Fruit fly (Drosophila melanogaster): ENCODE data around the gene MFS3.
A peak's percentile ranks its signal among the peaks of the same experiment; 100 is the strongest.

MFS3 gene

dm6 chr2L:1144371-1145360, 1.7 kb downstream of the MFS3 start (continued):
- TF ChIP-seq CG12391 (tag; optimal IDR thresholded peaks at IDR 0.05) (peak; percentile 70), ato (GFP tag; IDR thresholded peaks at IDR 0.05; ENCODE audit: partially characterized antibody) (no peak), disco-r (GFP tag; optimal IDR thresholded peaks at IDR 0.05) (no peak), seq (GFP tag; IDR thresholded peaks at IDR 0.05) (0 out of 2 replicates have a peak, but pooled peaks have one; percentile 13), CG8089 (GFP tag; optimal IDR thresholded peaks at IDR 0.05) (no peak), esg (GFP tag; conservative IDR thresholded peaks at IDR 0.05) (peak; percentile 35; the same call in 1 of the 2 replicates), pb (GFP tag; optimal IDR thresholded peaks at IDR 0.05) (no peak), Asciz (GFP tag; optimal IDR thresholded peaks at IDR 0.05) (no peak), BtbVII (GFP tag; optimal IDR thresholded peaks at IDR 0.05) (peak; percentile 42), bbx (GFP tag; IDR thresholded peaks at IDR 0.05; ENCODE audit: partially characterized antibody) (no peak), Oaz (GFP tag; IDR thresholded peaks at IDR 0.05) (no peak), Dip2 (GFP tag; IDR thresholded peaks at IDR 0.05) (no peak), Hr3 (GFP tag; optimal IDR thresholded peaks at IDR 0.05) (peak; percentile 39), fd64A (GFP tag; optimal IDR thresholded peaks at IDR 0.05) (peak; percentile 12), CG31441 (GFP tag; IDR thresholded peaks at IDR 0.05) (peak; percentile 47), sr (GFP tag; IDR thresholded peaks at IDR 0.05) (no peak), CG1024 (GFP tag; IDR thresholded peaks at IDR 0.05) (0 out of 2 replicates have a peak, but pooled peaks have one; percentile 5), hkb (optimal IDR thresholded peaks at IDR 0.05) (no peak), hkb (GFP tag; IDR thresholded peaks at IDR 0.05) (peak; percentile 56), HmgZ (tag; optimal IDR thresholded peaks at IDR 0.05) (peak; percentile 24), prd (optimal IDR thresholded peaks at IDR 0.05) (no peak), prd (GFP tag; IDR thresholded peaks at IDR 0.05) (peak; percentile 54; the same call in 2 of the 3 replicates), Camta (GFP tag; optimal IDR thresholded peaks at IDR 0.05) (peak; percentile 18), CG1792 (GFP tag; optimal IDR thresholded peaks at IDR 0.05) (no peak), ERR (GFP tag; optimal IDR thresholded peaks at IDR 0.05) (no peak), CG6175 (GFP tag; IDR thresholded peaks at IDR 0.05) (no peak), CG30431 (GFP tag; optimal IDR thresholded peaks at IDR 0.05) (no peak), tgo (GFP tag; IDR thresholded peaks at IDR 0.05) (peak; percentile 49; the same call in 2 of the 3 replicates), CG14014 (GFP tag; IDR thresholded peaks at IDR 0.05) (0 out of 2 replicates have a peak, but pooled peaks have one; percentile 40), CG17829 (tag; optimal IDR thresholded peaks at IDR 0.05) (peak; percentile 57), zen2 (GFP tag; IDR thresholded peaks at IDR 0.05; ENCODE audit: partially characterized antibody) (no peak), Pdp1 (GFP tag; optimal IDR thresholded peaks at IDR 0.05) (peak in 1 of 2 experiments; percentile 82), Xrp1 (GFP tag; IDR thresholded peaks at IDR 0.05) (peak; percentile 63), CG11247 (GFP tag; IDR thresholded peaks at IDR 0.05) (no peak), CG3838 (GFP tag; optimal IDR thresholded peaks at IDR 0.05) (no peak), NfI (GFP tag; optimal IDR thresholded peaks at IDR 0.05) (peak; percentile 0), CG17912 (GFP tag; optimal IDR thresholded peaks at IDR 0.05) (no peak), br (optimal IDR thresholded peaks at IDR 0.05) (no peak), sim (GFP tag; IDR thresholded peaks at IDR 0.05) (peak; percentile 29; the same call in 1 of the 2 replicates), pho (GFP tag; optimal IDR thresholded peaks at IDR 0.05) (peak; percentile 18), CoRest (tag; optimal IDR thresholded peaks at IDR 0.05) (peak; percentile 60), CG16813 (GFP tag; IDR thresholded peaks at IDR 0.05; ENCODE audit: partially characterized antibody) (no peak), CG17612 (GFP tag; IDR thresholded peaks at IDR 0.05) (no peak), mirr (GFP tag; optimal IDR thresholded peaks at IDR 0.05) (no peak), pnt (GFP tag; optimal IDR thresholded peaks at IDR 0.05) (no peak), gcm2 (GFP tag; optimal IDR thresholded peaks at IDR 0.05) (no peak), CG10959 (GFP tag; IDR thresholded peaks at IDR 0.05) (no peak), HLH54F (GFP tag; optimal IDR thresholded peaks at IDR 0.05) (no peak), CG16815 (GFP tag; optimal IDR thresholded peaks at IDR 0.05) (peak; percentile 30), phol (tag; optimal IDR thresholded peaks at IDR 0.05) (peak; percentile 72)
